Worm (Caenorhabditis elegans) whole organism, midembryonic: ENCODE results near the gene F52C9.3.

Source experiments
- T22C8.4 ChIP-seq: fragments of 200-800 bp; sonication (Bioruptor generic); IDR thresholded peaks from 2 replicates; pipeline ENCODE4 v1.3.6; 2022; ENCODE audit warnings: missing genetic modification characterization, missing compliant biosample characterization
- cog-1 ChIP-seq: sonication (generic microtip); optimal IDR thresholded peaks from 2 replicates; lab custom pipeline; 2016; ENCODE audit warnings: missing genetic modification characterization, missing compliant biosample characterization
- flt-1 ChIP-seq: fragments of 200-800 bp; sonication (Bioruptor generic); IDR thresholded peaks from 2 replicates; pipeline ENCODE4 v1.3.6; 2022; ENCODE audit warnings: missing genetic modification characterization, missing compliant biosample characterization
- klf-2 ChIP-seq: fragments of 200-800 bp; sonication (Bioruptor generic); conservative IDR thresholded peaks from 2 replicates; pipeline ENCODE4 v1.3.6; 2022; ENCODE audit warnings: missing genetic modification reagents, missing genetic modification characterization, missing compliant biosample characterization
- med-1 ChIP-seq: sonication (generic microtip); optimal IDR thresholded peaks from 2 replicates; lab custom pipeline; 2017; ENCODE audit warnings: missing genetic modification characterization, mild to moderate bottlenecking, missing compliant biosample characterization, antibody characterized with exemption, missing genetic modification reagents; ENCODE audit not compliant: insufficient read depth
- ref-1 ChIP-seq: fragments of 200-800 bp; sonication (Bioruptor generic); conservative IDR thresholded peaks from 2 replicates; pipeline ENCODE4 v1.3.6; 2022; ENCODE audit warnings: missing genetic modification reagents, missing genetic modification characterization, missing compliant biosample characterization
- tab-1 ChIP-seq: fragments of 200-800 bp; sonication (Bioruptor generic); IDR thresholded peaks from 2 replicates; pipeline ENCODE4 v1.3.6; 2022; ENCODE audit warnings: missing genetic modification characterization, missing compliant biosample characterization
- ztf-23 ChIP-seq: fragments of 200-800 bp; sonication (Bioruptor generic); IDR thresholded peaks from 2 replicates; pipeline ENCODE4 v1.3.6; 2022; ENCODE audit warnings: missing genetic modification reagents, missing genetic modification characterization, missing compliant biosample characterization
- ztf-29 ChIP-seq: fragments of 200-800 bp; sonication (Bioruptor generic); IDR thresholded peaks from 2 replicates; pipeline ENCODE4 v1.3.6; 2022; ENCODE audit warnings: missing genetic modification reagents, missing genetic modification characterization, missing compliant biosample characterization

The F52C9.3 gene

ce11 chrIII:5318610-5319009 is 3.1 kb upstream of the F52C9.3 start:
- TF ChIP-seq klf-2: no peak
- TF ChIP-seq T22C8.4 (GFP tag; lab: Robert Waterston, UW): no peak
- no peak for TF ChIP-seq flt-1 (GFP tag; lab: Robert Waterston, UW)
- TF ChIP-seq ztf-29: no peak
- TF ChIP-seq cog-1 (tag; lab: Kevin White, UChicago): no peak
- TF ChIP-seq med-1: no peak
- no peak for TF ChIP-seq ref-1 (GFP tag; lab: Robert Waterston, UW)
- no peak for TF ChIP-seq tab-1 (GFP tag; lab: Robert Waterston, UW)
- TF ChIP-seq ztf-23 (GFP tag; lab: Robert Waterston, UW): no peak

DNA sequence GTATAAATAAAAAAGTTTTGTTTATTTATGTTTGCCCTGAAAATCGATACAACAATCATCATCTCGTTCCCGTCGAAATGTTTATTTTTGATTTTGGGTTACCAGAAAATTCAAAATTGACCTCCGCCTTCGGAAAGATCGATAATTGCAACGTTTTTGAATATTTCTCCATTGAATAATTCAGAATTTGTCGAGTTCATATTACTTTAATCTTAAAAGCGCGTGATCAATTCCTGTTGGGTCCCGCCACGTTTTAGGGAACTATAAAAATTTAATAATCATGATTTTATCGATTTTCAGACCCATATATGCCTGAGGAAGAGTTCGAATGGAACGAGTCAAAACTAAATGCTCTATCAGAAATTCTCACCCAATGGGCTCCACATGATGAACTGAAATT is 4.6 kb downstream of the F52C9.3 start, which contains the start of gene sorf-2:
sorf-2 (plus strand) TSS at position 301 of the 400 bp plus-strand sequence.
- TF ChIP-seq ztf-23 (GFP tag; lab: Robert Waterston, UW) (no peak), klf-2 (no peak), med-1 (no peak), tab-1 (GFP tag; lab: Robert Waterston, UW) (no peak), flt-1 (GFP tag; lab: Robert Waterston, UW) (no peak), ref-1 (GFP tag; lab: Robert Waterston, UW) (no peak), T22C8.4 (GFP tag; lab: Robert Waterston, UW) (no peak), ztf-29 (no peak), cog-1 (tag; lab: Kevin White, UChicago) (no peak)

ce11 chrIII:5329372-5329771 is 7.7 kb downstream of the F52C9.3 start:
- TF ChIP-seq med-1: no peak
- TF ChIP-seq ref-1 (GFP tag; lab: Robert Waterston, UW): no peak
- no peak for TF ChIP-seq flt-1 (GFP tag; lab: Robert Waterston, UW)
- TF ChIP-seq tab-1 (GFP tag; lab: Robert Waterston, UW): no peak
- TF ChIP-seq T22C8.4 (GFP tag; lab: Robert Waterston, UW): no peak
- no peak for TF ChIP-seq ztf-23 (GFP tag; lab: Robert Waterston, UW)
- no peak for TF ChIP-seq ztf-29
- TF ChIP-seq klf-2: no peak
- no peak for TF ChIP-seq cog-1 (tag; lab: Kevin White, UChicago)

DNA sequence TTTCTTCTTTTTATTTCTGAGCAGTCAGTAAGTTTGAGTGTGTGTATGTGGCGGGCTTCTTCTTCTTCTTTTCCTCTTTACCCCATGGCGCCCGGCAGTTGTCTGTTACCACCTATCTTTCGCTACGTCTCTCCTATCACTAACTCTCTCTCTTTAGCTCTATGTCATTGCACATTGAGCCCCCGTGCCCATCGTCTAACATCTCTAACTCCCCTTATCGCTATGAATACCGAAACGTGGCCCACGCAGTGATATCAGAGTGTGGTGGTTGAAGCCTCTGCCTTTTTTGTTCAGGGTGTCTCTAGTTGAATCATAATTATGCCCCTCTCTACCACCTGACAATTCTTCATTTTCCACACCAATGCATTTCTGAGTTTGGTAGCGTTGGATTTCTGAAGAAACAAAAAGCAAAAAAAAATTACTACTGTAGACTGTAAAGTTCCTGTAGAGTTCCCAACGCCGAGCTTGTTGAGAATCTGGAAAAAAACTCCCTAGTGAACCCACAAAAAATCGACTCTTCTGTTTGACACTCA is 12.9 kb downstream of the F52C9.3 start:
- no peak for TF ChIP-seq klf-2
- TF ChIP-seq cog-1 (tag; lab: Kevin White, UChicago): no peak
- TF ChIP-seq tab-1 (GFP tag; lab: Robert Waterston, UW): no peak
- no peak for TF ChIP-seq T22C8.4 (GFP tag; lab: Robert Waterston, UW)
- no peak for TF ChIP-seq ztf-23 (GFP tag; lab: Robert Waterston, UW)
- no peak for TF ChIP-seq med-1
- TF ChIP-seq ztf-29: no peak
- no peak for TF ChIP-seq flt-1 (GFP tag; lab: Robert Waterston, UW)
- no peak for TF ChIP-seq ref-1 (GFP tag; lab: Robert Waterston, UW)

DNA sequence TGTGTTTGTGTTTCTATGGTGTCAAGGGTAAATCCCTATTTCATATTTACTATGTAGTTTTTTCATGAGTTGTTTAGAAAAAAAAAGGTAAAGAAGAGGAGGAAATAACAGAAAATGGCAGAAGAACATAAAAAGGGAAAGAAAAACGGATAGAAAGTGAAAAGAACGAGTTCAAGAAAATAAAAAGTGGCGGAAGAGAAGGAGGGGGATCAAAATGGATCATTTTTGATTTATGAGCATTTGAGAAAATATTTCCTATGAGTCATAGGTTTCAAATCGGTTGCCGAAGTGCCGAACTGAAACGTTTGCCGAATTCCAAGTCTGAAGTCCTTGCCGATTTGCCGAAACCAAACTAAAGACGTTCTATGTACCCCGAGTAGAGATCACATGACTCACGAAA is 17.1 kb downstream of the F52C9.3 start:
- no peak for TF ChIP-seq flt-1 (GFP tag; lab: Robert Waterston, UW)
- no peak for TF ChIP-seq tab-1 (GFP tag; lab: Robert Waterston, UW)
- TF ChIP-seq klf-2: no peak
- TF ChIP-seq ztf-23 (GFP tag; lab: Robert Waterston, UW): no peak
- TF ChIP-seq ztf-29: no peak
- TF ChIP-seq T22C8.4 (GFP tag; lab: Robert Waterston, UW): no peak
- TF ChIP-seq cog-1 (tag; lab: Kevin White, UChicago): no peak
- TF ChIP-seq med-1: no peak
- no peak for TF ChIP-seq ref-1 (GFP tag; lab: Robert Waterston, UW)

DNA sequence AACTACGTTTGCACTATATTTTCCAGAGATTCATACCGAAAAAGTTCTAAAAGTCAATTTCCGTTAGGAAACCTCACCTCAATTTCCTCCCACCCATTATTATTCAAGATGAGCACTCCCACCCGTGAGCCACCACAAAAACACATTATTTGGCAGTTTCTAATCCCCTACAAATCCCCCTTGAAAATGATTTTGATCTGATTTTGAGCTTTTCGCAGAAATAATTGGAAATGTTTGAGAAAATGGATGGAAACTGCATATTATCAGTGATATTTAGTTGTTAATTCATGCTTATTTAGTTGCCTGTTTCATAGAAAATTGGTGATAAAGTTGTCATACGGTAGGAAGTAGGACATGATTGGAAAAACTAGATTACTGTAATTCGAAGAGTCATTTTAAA is 18.8 kb downstream of the F52C9.3 start:
- TF ChIP-seq flt-1 (GFP tag; lab: Robert Waterston, UW): no peak
- no peak for TF ChIP-seq klf-2
- no peak for TF ChIP-seq ref-1 (GFP tag; lab: Robert Waterston, UW)
- no peak for TF ChIP-seq med-1
- no peak for TF ChIP-seq ztf-23 (GFP tag; lab: Robert Waterston, UW)
- TF ChIP-seq T22C8.4 (GFP tag; lab: Robert Waterston, UW): no peak
- TF ChIP-seq cog-1 (tag; lab: Kevin White, UChicago): no peak

- no peak for TF ChIP-seq ztf-23 (GFP tag; lab: Robert Waterston, UW)
- no peak for TF ChIP-seq klf-2
- TF ChIP-seq flt-1 (GFP tag; lab: Robert Waterston, UW): no peak
- no peak for TF ChIP-seq T22C8.4 (GFP tag; lab: Robert Waterston, UW)
- TF ChIP-seq tab-1 (GFP tag; lab: Robert Waterston, UW): no peak
- TF ChIP-seq ref-1 (GFP tag; lab: Robert Waterston, UW): no peak
Measured at ce11 chrIII:5341382-5341781, 19.7 kb downstream of the F52C9.3 start, which contains the start of gene ZK121.2. Gene ZK121.2 (plus strand): TSS chrIII:5341682.

ce11 chrIII:5343555-5343954 is 21.9 kb downstream of the F52C9.3 start:
- TF ChIP-seq cog-1 (tag; lab: Kevin White, UChicago): no peak
- no peak for TF ChIP-seq flt-1 (GFP tag; lab: Robert Waterston, UW)
- no peak for TF ChIP-seq ztf-29
- no peak for TF ChIP-seq med-1
- TF ChIP-seq ztf-23 (GFP tag; lab: Robert Waterston, UW): no peak
- TF ChIP-seq ref-1 (GFP tag; lab: Robert Waterston, UW): no peak
- no peak for TF ChIP-seq tab-1 (GFP tag; lab: Robert Waterston, UW)
- no peak for TF ChIP-seq klf-2
- TF ChIP-seq T22C8.4 (GFP tag; lab: Robert Waterston, UW): no peak

- TF ChIP-seq med-1: no peak
- TF ChIP-seq ref-1 (GFP tag; lab: Robert Waterston, UW): no peak
- TF ChIP-seq T22C8.4 (GFP tag; lab: Robert Waterston, UW): no peak
- no peak for TF ChIP-seq klf-2
- TF ChIP-seq tab-1 (GFP tag; lab: Robert Waterston, UW): no peak
Measured at ce11 chrIII:5344561-5344960, 22.9 kb downstream of the F52C9.3 start.

ce11 chrIII:5346017-5346416 is 24.3 kb downstream of the F52C9.3 start, which contains the start of gene glrx-21:
Gene glrx-21 (minus strand): TSS chrIII:5346117.
- no peak for TF ChIP-seq klf-2
- TF ChIP-seq cog-1 (tag; lab: Kevin White, UChicago): no peak
- TF ChIP-seq med-1: no peak
- no peak for TF ChIP-seq flt-1 (GFP tag; lab: Robert Waterston, UW)
- no peak for TF ChIP-seq ztf-23 (GFP tag; lab: Robert Waterston, UW)
- no peak for TF ChIP-seq T22C8.4 (GFP tag; lab: Robert Waterston, UW)
- no peak for TF ChIP-seq ref-1 (GFP tag; lab: Robert Waterston, UW)
- TF ChIP-seq tab-1 (GFP tag; lab: Robert Waterston, UW): no peak
- TF ChIP-seq ztf-29: no peak
